Fruit fly (Drosophila melanogaster): ENCODE data around the gene LanA.

DNA sequence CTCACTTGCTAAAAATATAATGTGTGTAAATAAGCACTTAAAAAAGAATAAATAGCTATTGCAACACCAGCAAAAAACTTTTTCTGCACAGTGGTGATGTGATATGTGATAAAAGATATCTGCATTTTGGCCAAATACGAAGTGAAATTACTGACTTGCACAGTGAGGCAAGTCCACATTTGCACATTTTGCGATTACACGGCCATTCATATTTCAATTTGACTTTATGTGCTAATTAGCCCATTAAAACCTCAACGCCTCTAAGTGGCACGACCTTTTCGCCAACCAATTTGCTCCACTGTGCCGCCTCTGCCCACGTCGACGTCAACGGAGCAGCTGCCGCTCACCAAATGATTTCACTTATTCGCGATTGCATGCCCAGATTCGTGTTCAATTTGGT lies 2.4 kb upstream of the LanA start, which contains the start of gene CG33946:
- TF ChIP-seq Atf6 (GFP tag; IDR thresholded peaks at IDR 0.05) (no peak), CG32772 (GFP tag; IDR thresholded peaks at IDR 0.05) (peak; percentile 26; the same call in 1 of the 2 replicates), YL-1 (GFP tag; optimal IDR thresholded peaks at IDR 0.05) (no peak), insv (GFP tag; optimal IDR thresholded peaks at IDR 0.05) (no peak), crp (GFP tag; optimal IDR thresholded peaks at IDR 0.05) (no peak), CG3847 (GFP tag; IDR thresholded peaks at IDR 0.05) (no peak), ttk (GFP tag; IDR thresholded peaks at IDR 0.05) (no peak)
